Fruit fly (Drosophila melanogaster): ENCODE results near the gene CG2258.
A peak's percentile ranks its signal among the peaks of the same experiment; 100 is the strongest.

The CG2258 gene

dm6 chrX:8141353-8142066, 39.6 kb upstream of the CG2258 start (continued):
- peak; percentile 66 for TF ChIP-seq pros (GFP tag; optimal IDR thresholded peaks at IDR 0.05)
- TF ChIP-seq CG7556 (GFP tag; optimal IDR thresholded peaks at IDR 0.05): peak; percentile 28
- peak; percentile 21; the same call in 1 of the 2 replicates for TF ChIP-seq Xrp1 (GFP tag; IDR thresholded peaks at IDR 0.05)
- no peak for TF ChIP-seq CG11398 (GFP tag; optimal IDR thresholded peaks at IDR 0.05)
- peak; percentile 40; the same call in 1 of the 3 replicates for TF ChIP-seq CG11695 (GFP tag; IDR thresholded peaks at IDR 0.05)
- peak; percentile 3 for TF ChIP-seq CG15269 (tag; optimal IDR thresholded peaks at IDR 0.05)
- TF ChIP-seq CG3847 (GFP tag; IDR thresholded peaks at IDR 0.05): no peak
- 0 out of 2 replicates have a peak, but pooled peaks have one; percentile 8 for TF ChIP-seq Atf6 (GFP tag; IDR thresholded peaks at IDR 0.05)
- peak; percentile 23 to 37 for TF ChIP-seq Hr51 (GFP tag; optimal IDR thresholded peaks at IDR 0.05)
- TF ChIP-seq CG2889 (GFP tag; IDR thresholded peaks at IDR 0.05): no peak
- TF ChIP-seq az2 (GFP tag; optimal IDR thresholded peaks at IDR 0.05): no peak
- peak; percentile 11 for TF ChIP-seq HmgD (GFP tag; optimal IDR thresholded peaks at IDR 0.05)
- TF ChIP-seq chinmo (GFP tag; IDR thresholded peaks at IDR 0.05; ENCODE audit: partially characterized antibody): 0 out of 4 replicates have a peak, but pooled peaks have one; percentile 61
- 0 out of 3 replicates have a peak, but pooled peaks have one; percentile 24 for TF ChIP-seq row (GFP tag; IDR thresholded peaks at IDR 0.05)
- peak; percentile 29 for TF ChIP-seq Hmr (GFP tag; optimal IDR thresholded peaks at IDR 0.05)
- peak; percentile 13 for TF ChIP-seq pfk (GFP tag; optimal IDR thresholded peaks at IDR 0.05)
- TF ChIP-seq scrt (GFP tag; optimal IDR thresholded peaks at IDR 0.05): peak; percentile 40
- TF ChIP-seq CG1233 (GFP tag; optimal IDR thresholded peaks at IDR 0.05): no peak
- no peak for TF ChIP-seq CG16779 (GFP tag; IDR thresholded peaks at IDR 0.05)
- TF ChIP-seq CG18599 (GFP tag; optimal IDR thresholded peaks at IDR 0.05): peak; percentile 44
- TF ChIP-seq Mad (GFP tag; optimal IDR thresholded peaks at IDR 0.05): peak; percentile 19

dm6 chrX:8140707-8141106, 38.8 kb upstream of the CG2258 start:
- TF ChIP-seq sug (tag; optimal IDR thresholded peaks at IDR 0.05): peak; percentile 2
- no peak for TF ChIP-seq wor (GFP tag; IDR thresholded peaks at IDR 0.05)
- TF ChIP-seq pfk (GFP tag; optimal IDR thresholded peaks at IDR 0.05): peak; percentile 92
- peak; percentile 28 for TF ChIP-seq CG17802 (tag; optimal IDR thresholded peaks at IDR 0.05)
- peak; percentile 42 for TF ChIP-seq Vsx1 (GFP tag; optimal IDR thresholded peaks at IDR 0.05)
- peak; percentile 73 for TF ChIP-seq exex (tag; optimal IDR thresholded peaks at IDR 0.05)
- no peak for TF ChIP-seq CG1647 (GFP tag; optimal IDR thresholded peaks at IDR 0.05)

dm6 chrX:8137285-8137684, 35.4 kb upstream of the CG2258 start:
- TF ChIP-seq CG6791 (GFP tag; IDR thresholded peaks at IDR 0.05; ENCODE audit: partially characterized antibody) (peak; percentile 45; the same call in 1 of the 3 replicates), Fer2 (tag; optimal IDR thresholded peaks at IDR 0.05) (no peak), stwl (tag; optimal IDR thresholded peaks at IDR 0.05) (peak; percentile 98), CG16813 (GFP tag; IDR thresholded peaks at IDR 0.05; ENCODE audit: partially characterized antibody) (peak; percentile 17; the same call in 1 of the 3 replicates), CG32767 (GFP tag; IDR thresholded peaks at IDR 0.05) (no peak), CG14860 (GFP tag; IDR thresholded peaks at IDR 0.05; ENCODE audit: partially characterized antibody) (0 out of 3 replicates have a peak, but pooled peaks have one; percentile 31), amos (GFP tag; IDR thresholded peaks at IDR 0.05; ENCODE audit: partially characterized antibody) (0 out of 2 replicates have a peak, but pooled peaks have one; percentile 10), psq (GFP tag; optimal IDR thresholded peaks at IDR 0.05) (no peak), Doc3 (GFP tag; IDR thresholded peaks at IDR 0.05; ENCODE audit: partially characterized antibody) (0 out of 3 replicates have a peak, but pooled peaks have one; percentile 26), CG10267 (tag; optimal IDR thresholded peaks at IDR 0.05) (peak; percentile 21), CG13287 (GFP tag; IDR thresholded peaks at IDR 0.05; ENCODE audit: partially characterized antibody) (peak; percentile 45; the same call in 1 of the 2 replicates)

Data from whole organism, embryonic.